Fruit fly (Drosophila melanogaster) whole organism, embryonic: ENCODE results near the gene CG31360.

ENCODE experiments used
- Atf3 ChIP-seq: fragments of 200-800 bp; sonication (Bioruptor generic); optimal IDR thresholded peaks from 3 replicates; lab custom pipeline; 2016; ENCODE audit warnings: missing biosample characterization, missing genetic modification characterization
- Bgb ChIP-seq: fragments of 200-800 bp; sonication (Bioruptor generic); IDR thresholded peaks from 2 replicates; pipeline ENCODE4 v1.3.6; 2022; ENCODE audit warnings: missing biosample characterization, missing genetic modification characterization; ENCODE audit not compliant: partially characterized antibody
- C15 ChIP-seq: fragments of 200-800 bp; sonication (Bioruptor generic); IDR thresholded peaks from 3 replicates; pipeline ENCODE4 v1.3.6; 2022; ENCODE audit warnings: missing biosample characterization, missing genetic modification characterization
- CG10321 ChIP-seq: fragments of 200-800 bp; sonication (Bioruptor generic); IDR thresholded peaks from 2 replicates; pipeline ENCODE4 v1.3.6; 2022; ENCODE audit warnings: missing biosample characterization, missing genetic modification characterization
- CG11398 ChIP-seq: fragments of 200-800 bp; sonication (Bioruptor generic); optimal IDR thresholded peaks from 2 replicates; lab custom pipeline; 2016; ENCODE audit warnings: missing biosample characterization, missing genetic modification characterization
- CG11456 ChIP-seq: fragments of 200-800 bp; sonication (Bioruptor generic); IDR thresholded peaks from 3 replicates; pipeline ENCODE4 v1.3.6; 2022; ENCODE audit warnings: missing biosample characterization, missing genetic modification characterization
- CG12391 ChIP-seq: fragments of 200-800 bp; sonication (Bioruptor generic); optimal IDR thresholded peaks from 3 replicates; lab custom pipeline; 2018; ENCODE audit warnings: missing biosample characterization, mild to moderate bottlenecking, missing genetic modification characterization, moderate library complexity
- CG14441 ChIP-seq: fragments of 200-800 bp; sonication (Bioruptor generic); IDR thresholded peaks from 2 replicates; pipeline ENCODE4 v1.3.6; 2022; ENCODE audit warnings: missing biosample characterization, missing genetic modification characterization
- CG14667 ChIP-seq: fragments of 200-800 bp; sonication (Bioruptor generic); IDR thresholded peaks from 2 replicates; pipeline ENCODE4 v1.3.6; 2022; ENCODE audit warnings: missing biosample characterization, missing genetic modification characterization
- CG16863 ChIP-seq: fragments of 200-800 bp; sonication (Bioruptor generic); optimal IDR thresholded peaks from 3 replicates; lab custom pipeline; 2016; ENCODE audit warnings: missing biosample characterization, missing genetic modification characterization
- CG18599 ChIP-seq: fragments of 200-800 bp; sonication (Bioruptor generic); optimal IDR thresholded peaks from 3 replicates; lab custom pipeline; 2017; ENCODE audit warnings: missing biosample characterization, missing genetic modification characterization, mild to moderate bottlenecking, moderate library complexity, missing genetic modification reagents
- CG3065 ChIP-seq: fragments of 200-800 bp; sonication (Bioruptor generic); optimal IDR thresholded peaks from 2 replicates; lab custom pipeline; 2016; ENCODE audit warnings: missing biosample characterization, missing genetic modification characterization
- CG31441 ChIP-seq: fragments of 200-800 bp; sonication (Bioruptor generic); IDR thresholded peaks from 2 replicates; pipeline ENCODE4 v1.3.6; 2022; ENCODE audit warnings: missing biosample characterization, missing genetic modification characterization
- CG4360 ChIP-seq: fragments of 200-800 bp; sonication (Bioruptor generic); IDR thresholded peaks from 2 replicates; pipeline ENCODE4 v1.3.6; 2022; ENCODE audit warnings: missing biosample characterization, missing genetic modification characterization
- CG6175 ChIP-seq: fragments of 200-800 bp; sonication (Bioruptor generic); IDR thresholded peaks from 3 replicates; pipeline ENCODE4 v1.3.6; 2022; ENCODE audit warnings: missing biosample characterization, missing genetic modification characterization
- CG8478 ChIP-seq: fragments of >200 bp; optimal IDR thresholded peaks from 2 replicates; lab custom pipeline; 2018
- CG9817 ChIP-seq: fragments of 200-800 bp; sonication (Bioruptor generic); optimal IDR thresholded peaks from 2 replicates; lab custom pipeline; 2018; ENCODE audit warnings: missing biosample characterization, mild to moderate bottlenecking, missing genetic modification characterization, moderate library complexity
- Chrac-16 ChIP-seq: fragments of 200-800 bp; sonication (Bioruptor generic); optimal IDR thresholded peaks from 3 replicates; lab custom pipeline; 2016; ENCODE audit warnings: missing biosample characterization, missing genetic modification characterization
- D ChIP-seq, 2 experiments: fragments of 200-800 bp in 1 of 2; fragments of >200 bp in 1 of 2; sonication (Bioruptor generic) in 1 of 2; optimal IDR thresholded peaks; 2 replicates in 1 of 2; 3 replicates in 1 of 2; lab custom pipeline; 2017; ENCODE audit warnings: mild to moderate bottlenecking in 1 of 2, missing biosample characterization in 1 of 2, missing genetic modification characterization in 1 of 2, missing genetic modification reagents in 1 of 2
- Dll ChIP-seq: fragments of 200-800 bp; sonication (Bioruptor generic); IDR thresholded peaks from 4 replicates; pipeline ENCODE4 v1.3.6; 2022; ENCODE audit warnings: missing biosample characterization, missing genetic modification characterization; ENCODE audit not compliant: partially characterized antibody
- Hey ChIP-seq: fragments of 200-800 bp; sonication (Bioruptor generic); optimal IDR thresholded peaks from 3 replicates; lab custom pipeline; 2018; ENCODE audit warnings: missing biosample characterization, mild to moderate bottlenecking, missing genetic modification characterization
- NC2β ChIP-seq: fragments of 200-800 bp; sonication (Bioruptor generic); optimal IDR thresholded peaks from 2 replicates; lab custom pipeline; 2016; ENCODE audit warnings: missing biosample characterization, missing genetic modification characterization
- Poxn ChIP-seq: fragments of 200-800 bp; sonication (Bioruptor generic); IDR thresholded peaks from 2 replicates; pipeline ENCODE4 v1.3.6; 2022; ENCODE audit warnings: missing biosample characterization, missing genetic modification characterization
- TFAM ChIP-seq: fragments of 200-800 bp; sonication (Bioruptor generic); optimal IDR thresholded peaks from 2 replicates; lab custom pipeline; 2017; ENCODE audit warnings: missing biosample characterization, missing genetic modification characterization, inconsistent platforms
- Xrp1 ChIP-seq: fragments of 200-800 bp; sonication (Bioruptor generic); IDR thresholded peaks from 2 replicates; pipeline ENCODE4 v1.3.6; 2022; ENCODE audit warnings: missing biosample characterization, missing genetic modification characterization
- aop ChIP-seq: fragments of 200-800 bp; sonication (Bioruptor generic); IDR thresholded peaks from 2 replicates; pipeline ENCODE4 v1.3.6; 2022; ENCODE audit warnings: missing biosample characterization, missing genetic modification characterization
- ara ChIP-seq: fragments of 200-800 bp; sonication (Bioruptor generic); IDR thresholded peaks from 2 replicates; pipeline ENCODE4 v1.3.6; 2022; ENCODE audit warnings: missing biosample characterization, missing genetic modification characterization
- bbx ChIP-seq: fragments of 200-800 bp; sonication (Bioruptor generic); IDR thresholded peaks from 2 replicates; pipeline ENCODE4 v1.3.6; 2022; ENCODE audit warnings: missing biosample characterization, missing genetic modification characterization; ENCODE audit not compliant: partially characterized antibody
- caup ChIP-seq: fragments of 200-800 bp; sonication (Bioruptor generic); optimal IDR thresholded peaks from 3 replicates; lab custom pipeline; 2017; ENCODE audit warnings: missing biosample characterization, mild to moderate bottlenecking, missing genetic modification characterization, moderate library complexity; ENCODE audit not compliant: severe bottlenecking
- cg ChIP-seq: fragments of 200-800 bp; sonication (Bioruptor generic); optimal IDR thresholded peaks from 3 replicates; lab custom pipeline; 2019; ENCODE audit warnings: missing biosample characterization, mild to moderate bottlenecking, missing genetic modification characterization, moderate library complexity
- ci ChIP-seq: fragments of 200-800 bp; sonication (Bioruptor generic); IDR thresholded peaks from 3 replicates; pipeline ENCODE4 v1.3.6; 2022; ENCODE audit warnings: missing biosample characterization, missing genetic modification characterization
- eyg ChIP-seq: fragments of 200-800 bp; sonication (Bioruptor generic); optimal IDR thresholded peaks from 3 replicates; lab custom pipeline; 2016; ENCODE audit warnings: missing biosample characterization, missing genetic modification characterization
- fu2 ChIP-seq: fragments of 200-800 bp; sonication (Bioruptor generic); optimal IDR thresholded peaks from 2 replicates; lab custom pipeline; 2016; ENCODE audit warnings: missing biosample characterization, missing genetic modification characterization
- gce ChIP-seq: fragments of 200-800 bp; sonication (Bioruptor generic); IDR thresholded peaks from 3 replicates; pipeline ENCODE4 v1.3.6; 2022; ENCODE audit warnings: missing biosample characterization, missing genetic modification characterization
- ind ChIP-seq: fragments of 200-800 bp; sonication (Bioruptor generic); optimal IDR thresholded peaks from 3 replicates; lab custom pipeline; 2016; ENCODE audit warnings: missing biosample characterization, missing genetic modification characterization
- knrl ChIP-seq: fragments of 200-800 bp; sonication (Bioruptor generic); IDR thresholded peaks from 3 replicates; pipeline ENCODE4 v1.3.6; 2022; ENCODE audit warnings: missing biosample characterization, missing genetic modification characterization; ENCODE audit not compliant: partially characterized antibody
- nerfin-1 ChIP-seq: fragments of 200-800 bp; sonication (Bioruptor generic); optimal IDR thresholded peaks from 3 replicates; lab custom pipeline; 2019; ENCODE audit warnings: missing biosample characterization, mild to moderate bottlenecking, missing genetic modification characterization, moderate library complexity
- nom ChIP-seq: fragments of 200-800 bp; sonication (Bioruptor generic); optimal IDR thresholded peaks from 2 replicates; lab custom pipeline; 2017; ENCODE audit warnings: missing biosample characterization, missing genetic modification characterization, mild to moderate bottlenecking, moderate library complexity, missing genetic modification reagents
- pb ChIP-seq: fragments of 200-800 bp; sonication (Bioruptor generic); optimal IDR thresholded peaks from 3 replicates; lab custom pipeline; 2016; ENCODE audit warnings: missing biosample characterization, missing genetic modification characterization
- pfk ChIP-seq: fragments of 200-800 bp; sonication (Bioruptor generic); optimal IDR thresholded peaks from 2 replicates; lab custom pipeline; 2018; ENCODE audit warnings: missing biosample characterization, mild to moderate bottlenecking, missing genetic modification characterization, moderate library complexity
- sd ChIP-seq: fragments of 200-800 bp; sonication (Bioruptor generic); optimal IDR thresholded peaks from 3 replicates; lab custom pipeline; 2018; ENCODE audit warnings: missing biosample characterization, mild to moderate bottlenecking, missing genetic modification characterization, moderate library complexity
- seq ChIP-seq: fragments of 200-800 bp; sonication (Bioruptor generic); IDR thresholded peaks from 2 replicates; pipeline ENCODE4 v1.3.6; 2022; ENCODE audit warnings: missing biosample characterization, missing genetic modification characterization
- slbo ChIP-seq: fragments of 200-800 bp; sonication (Bioruptor generic); IDR thresholded peaks from 2 replicates; pipeline ENCODE4 v1.3.6; 2022; ENCODE audit warnings: missing biosample characterization, missing genetic modification characterization
- stc ChIP-seq: fragments of 200-800 bp; sonication (Bioruptor generic); IDR thresholded peaks from 2 replicates; pipeline ENCODE4 v1.3.6; 2022; ENCODE audit warnings: missing biosample characterization, missing genetic modification characterization
- vvl ChIP-seq: fragments of 200-800 bp; sonication (Bioruptor generic); IDR thresholded peaks from 2 replicates; pipeline ENCODE4 v1.3.6; 2022; ENCODE audit warnings: missing biosample characterization, missing genetic modification characterization
- wdn ChIP-seq: fragments of 200-800 bp; sonication (Bioruptor generic); IDR thresholded peaks from 2 replicates; pipeline ENCODE4 v1.3.6; 2022; ENCODE audit warnings: missing biosample characterization, missing genetic modification characterization
- wek ChIP-seq: fragments of 200-800 bp; sonication (Bioruptor generic); optimal IDR thresholded peaks from 3 replicates; lab custom pipeline; 2018; ENCODE audit warnings: missing biosample characterization, mild to moderate bottlenecking, missing genetic modification characterization, moderate library complexity

CG31360 gene

DNA sequence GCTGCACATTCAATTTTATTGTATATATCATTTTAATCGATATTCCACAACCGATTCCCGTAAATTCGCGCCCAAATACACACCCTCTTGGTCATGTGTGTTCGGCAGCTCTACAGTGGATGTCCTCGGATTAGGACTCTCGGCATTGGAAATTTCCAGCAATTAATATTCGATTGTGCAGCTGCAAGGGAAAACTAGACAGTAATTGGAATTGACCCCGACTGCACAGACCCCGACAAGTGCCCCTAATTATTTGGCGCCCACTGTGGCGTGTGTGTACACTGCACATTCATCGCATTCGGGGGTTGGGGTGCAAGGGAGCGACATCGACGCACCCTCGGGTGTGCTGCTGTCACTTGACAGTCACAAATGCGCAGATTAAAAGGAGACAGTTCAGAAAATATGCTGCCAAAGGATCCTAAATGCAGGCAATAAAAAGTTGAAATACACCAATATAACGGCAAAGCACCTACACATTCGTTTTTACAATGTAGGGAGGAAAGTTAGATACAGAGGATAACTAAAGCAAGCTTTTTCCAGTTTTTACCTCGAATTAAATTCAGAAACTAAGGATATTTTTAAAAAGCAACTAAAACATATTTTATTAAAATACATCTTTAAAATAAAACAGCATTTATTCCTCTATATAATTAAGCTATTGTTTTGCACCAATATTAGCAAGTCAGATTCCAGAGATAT is 24.0 kb downstream of the CG31360 start (continued):
- TF ChIP-seq vvl (GFP tag; lab: Robert Waterston, UW) (peak; percentile 28; the same call in 1 of the 2 replicates), Xrp1 (GFP tag; lab: Robert Waterston, UW) (0 out of 2 replicates have a peak, but pooled peaks have one; percentile 21), slbo (GFP tag; lab: Robert Waterston, UW) (0 out of 2 replicates have a peak, but pooled peaks have one; percentile 20)

- no peak for TF ChIP-seq wdn (GFP tag; lab: Robert Waterston, UW)
- TF ChIP-seq caup, result no peak
- TF ChIP-seq pfk (GFP tag; lab: Kevin White, UChicago), result no peak
- no peak for TF ChIP-seq CG11398 (GFP tag; lab: Kevin White, UChicago)
- no peak for TF ChIP-seq CG4360
- no peak for TF ChIP-seq CG31441 (GFP tag; lab: Robert Waterston, UW)
- TF ChIP-seq CG12391, result no peak
- no peak for TF ChIP-seq fu2 (GFP tag; lab: Kevin White, UChicago)
- TF ChIP-seq Atf3, result no peak
- TF ChIP-seq NC2β (GFP tag; lab: Kevin White, UChicago), result no peak
- no peak for TF ChIP-seq bbx
- TF ChIP-seq CG6175 (GFP tag; lab: Robert Waterston, UW), result no peak
- TF ChIP-seq CG10321, result no peak
- TF ChIP-seq CG9817, result no peak
- TF ChIP-seq CG14667, result no peak
- no peak for TF ChIP-seq CG11456
- TF ChIP-seq C15 (GFP tag; lab: Robert Waterston, UW), result no peak
- TF ChIP-seq Hey, result no peak
- TF ChIP-seq Chrac-16 (GFP tag; lab: Kevin White, UChicago), result no peak
- no peak for TF ChIP-seq ind (GFP tag; lab: Kevin White, UChicago)
- peak; percentile 19 for TF ChIP-seq cg
- TF ChIP-seq eyg (GFP tag; lab: Kevin White, UChicago), result no peak
- TF ChIP-seq nerfin-1 (tag; lab: Kevin White, UChicago), result no peak
- no peak for TF ChIP-seq CG14441 (GFP tag; lab: Robert Waterston, UW)
- no peak for TF ChIP-seq wek
- TF ChIP-seq aop (GFP tag; lab: Robert Waterston, UW), result no peak
- TF ChIP-seq CG16863 (GFP tag; lab: Kevin White, UChicago), result no peak
- no peak for TF ChIP-seq Dll
- no peak for TF ChIP-seq CG18599 (GFP tag; lab: Kevin White, UChicago)
- TF ChIP-seq knrl, result 0 out of 3 replicates have a peak, but pooled peaks have one; percentile 29
- no peak for TF ChIP-seq D (optimal IDR thresholded peaks at IDR 0.05; lab: Kevin White, UChicago)
- TF ChIP-seq D (GFP tag; optimal IDR thresholded peaks at IDR 0.05; lab: Kevin White, UChicago), result no peak
- no peak for TF ChIP-seq nom
- TF ChIP-seq TFAM (GFP tag; lab: Kevin White, UChicago), result no peak
- TF ChIP-seq ara (GFP tag; lab: Robert Waterston, UW), result 0 out of 2 replicates have a peak, but pooled peaks have one; percentile 21
- 0 out of 3 replicates have a peak, but pooled peaks have one; percentile 17 for TF ChIP-seq ci (GFP tag; lab: Robert Waterston, UW)
- no peak for TF ChIP-seq Poxn (GFP tag; lab: Robert Waterston, UW)
- no peak for TF ChIP-seq gce (GFP tag; lab: Robert Waterston, UW)
- TF ChIP-seq seq, result no peak
- TF ChIP-seq stc (GFP tag; lab: Robert Waterston, UW), result no peak
- TF ChIP-seq Bgb (GFP tag; lab: Robert Waterston, UW), result 0 out of 2 replicates have a peak, but pooled peaks have one; percentile 30
- no peak for TF ChIP-seq pb (GFP tag; lab: Kevin White, UChicago)
- no peak for TF ChIP-seq sd (tag; lab: Kevin White, UChicago)
- TF ChIP-seq CG3065, result no peak
- TF ChIP-seq CG8478 (lab: Kevin White, UChicago), result peak; percentile 64
Observed at dm6 chr3R:17709623-17710145, 24.8 kb downstream of the CG31360 start.
